Fruit fly (Drosophila melanogaster) whole organism, embryonic: ENCODE data around the gene Targ1.

Experiments used
- CG10462 ChIP-seq: fragments of 200-800 bp; sonication (Bioruptor generic); optimal IDR thresholded peaks from 2 replicates; lab custom pipeline; 2016; ENCODE audit warnings: missing biosample characterization, missing genetic modification characterization
- CG10543 ChIP-seq: fragments of 200-800 bp; sonication (Bioruptor generic); optimal IDR thresholded peaks from 3 replicates; lab custom pipeline; 2017; ENCODE audit warnings: missing biosample characterization, mild to moderate bottlenecking, missing genetic modification characterization, moderate library complexity
- CG10654 ChIP-seq: fragments of 200-800 bp; sonication (Bioruptor generic); optimal IDR thresholded peaks from 2 replicates; lab custom pipeline; 2016; ENCODE audit warnings: missing biosample characterization, missing genetic modification characterization
- CG11398 ChIP-seq: fragments of 200-800 bp; sonication (Bioruptor generic); optimal IDR thresholded peaks from 2 replicates; lab custom pipeline; 2016; ENCODE audit warnings: missing biosample characterization, missing genetic modification characterization
- CG12104 ChIP-seq: fragments of 200-800 bp; sonication (Bioruptor generic); optimal IDR thresholded peaks from 3 replicates; lab custom pipeline; 2016; ENCODE audit warnings: missing biosample characterization, missing genetic modification characterization
- CG1233 ChIP-seq: fragments of 200-800 bp; sonication (Bioruptor generic); optimal IDR thresholded peaks from 4 replicates; lab custom pipeline; 2018; ENCODE audit warnings: missing biosample characterization, mild to moderate bottlenecking, missing genetic modification characterization
- CG12769 ChIP-seq: fragments of 200-800 bp; sonication (Bioruptor generic); optimal IDR thresholded peaks from 2 replicates; lab custom pipeline; 2019; ENCODE audit warnings: missing biosample characterization, mild to moderate bottlenecking, missing genetic modification characterization, moderate library complexity
- CG13296 ChIP-seq: fragments of 200-800 bp; sonication (Bioruptor generic); optimal IDR thresholded peaks from 3 replicates; lab custom pipeline; 2018; ENCODE audit warnings: missing biosample characterization, mild to moderate bottlenecking, missing genetic modification characterization
- CG13894 ChIP-seq: fragments of 200-800 bp; sonication (Bioruptor generic); optimal IDR thresholded peaks from 3 replicates; lab custom pipeline; 2018; ENCODE audit warnings: missing biosample characterization, mild to moderate bottlenecking, missing genetic modification characterization, moderate library complexity
- CG14860 ChIP-seq: fragments of 200-800 bp; sonication (Bioruptor generic); IDR thresholded peaks from 3 replicates; pipeline ENCODE4 v1.3.6; 2022; ENCODE audit warnings: missing biosample characterization, missing genetic modification characterization; ENCODE audit not compliant: partially characterized antibody
- CG17328 ChIP-seq: fragments of 200-800 bp; sonication (Bioruptor generic); IDR thresholded peaks from 2 replicates; pipeline ENCODE4 v1.3.6; 2022; ENCODE audit warnings: missing biosample characterization, missing genetic modification characterization
- CG17361 ChIP-seq: fragments of 200-800 bp; sonication (Bioruptor generic); IDR thresholded peaks from 3 replicates; pipeline ENCODE4 v1.3.6; 2022; ENCODE audit warnings: missing biosample characterization, missing genetic modification characterization
- CG17385 ChIP-seq: fragments of 200-800 bp; sonication (Bioruptor generic); optimal IDR thresholded peaks from 3 replicates; lab custom pipeline; 2018; ENCODE audit warnings: missing biosample characterization, mild to moderate bottlenecking, missing genetic modification characterization
- CG18476 ChIP-seq: fragments of 200-800 bp; sonication (Bioruptor generic); optimal IDR thresholded peaks from 2 replicates; lab custom pipeline; 2016; ENCODE audit warnings: missing biosample characterization, mild to moderate bottlenecking, missing genetic modification characterization
- CG30403 ChIP-seq: fragments of 200-800 bp; sonication (Bioruptor generic); optimal IDR thresholded peaks from 3 replicates; lab custom pipeline; 2016; ENCODE audit warnings: missing biosample characterization, missing genetic modification characterization
- CG3838 ChIP-seq: fragments of 200-800 bp; sonication (Bioruptor generic); optimal IDR thresholded peaks from 3 replicates; lab custom pipeline; 2016; ENCODE audit warnings: missing biosample characterization, missing genetic modification characterization
- CG4282 ChIP-seq: fragments of 200-800 bp; sonication (Bioruptor generic); optimal IDR thresholded peaks from 2 replicates; lab custom pipeline; 2016; ENCODE audit warnings: missing biosample characterization, missing genetic modification characterization
- CG5245 ChIP-seq: fragments of 200-800 bp; sonication (Bioruptor generic); optimal IDR thresholded peaks from 3 replicates; lab custom pipeline; 2016; ENCODE audit warnings: missing biosample characterization, missing genetic modification characterization
- CG7928 ChIP-seq: fragments of 200-800 bp; sonication (Bioruptor generic); optimal IDR thresholded peaks from 2 replicates; lab custom pipeline; 2017; ENCODE audit warnings: missing biosample characterization, mild to moderate bottlenecking, missing genetic modification characterization
- D ChIP-seq, 2 experiments: fragments of 200-800 bp in 1 of 2; fragments of >200 bp in 1 of 2; sonication (Bioruptor generic) in 1 of 2; optimal IDR thresholded peaks; 2 replicates in 1 of 2; 3 replicates in 1 of 2; lab custom pipeline; 2017; ENCODE audit warnings: mild to moderate bottlenecking in 1 of 2, missing biosample characterization in 1 of 2, missing genetic modification characterization in 1 of 2, missing genetic modification reagents in 1 of 2
- Dip3 ChIP-seq: fragments of 200-800 bp; sonication (Bioruptor generic); optimal IDR thresholded peaks from 3 replicates; lab custom pipeline; 2016; ENCODE audit warnings: missing biosample characterization, missing genetic modification characterization
- Dll ChIP-seq: fragments of 200-800 bp; sonication (Bioruptor generic); IDR thresholded peaks from 4 replicates; pipeline ENCODE4 v1.3.6; 2022; ENCODE audit warnings: missing biosample characterization, missing genetic modification characterization; ENCODE audit not compliant: partially characterized antibody
- Hand ChIP-seq: fragments of 200-800 bp; sonication (Bioruptor generic); optimal IDR thresholded peaks from 2 replicates; lab custom pipeline; 2017; ENCODE audit warnings: mild to moderate bottlenecking, missing biosample characterization, missing genetic modification reagents, missing genetic modification characterization
- Jarid2 ChIP-seq: fragments of 200-800 bp; sonication (Bioruptor generic); optimal IDR thresholded peaks from 3 replicates; lab custom pipeline; 2017; ENCODE audit warnings: mild to moderate bottlenecking, missing biosample characterization, missing genetic modification reagents, missing genetic modification characterization
- Kr ChIP-seq: fragments of 200-800 bp; sonication (Bioruptor generic); optimal IDR thresholded peaks from 2 replicates; lab custom pipeline; 2017; ENCODE audit warnings: missing biosample characterization, mild to moderate bottlenecking, missing genetic modification characterization
- Mes4 ChIP-seq: fragments of 200-800 bp; sonication (Bioruptor generic); optimal IDR thresholded peaks from 2 replicates; lab custom pipeline; 2016; ENCODE audit warnings: missing biosample characterization, missing genetic modification characterization
- Nf-YB ChIP-seq: fragments of 200-800 bp; sonication (Bioruptor generic); optimal IDR thresholded peaks from 3 replicates; lab custom pipeline; 2019; ENCODE audit warnings: missing biosample characterization, mild to moderate bottlenecking, missing genetic modification characterization, moderate library complexity
- Opbp ChIP-seq: fragments of 200-800 bp; sonication (Bioruptor generic); IDR thresholded peaks from 3 replicates; pipeline ENCODE4 v1.3.6; 2022; ENCODE audit warnings: missing biosample characterization, missing genetic modification characterization; ENCODE audit not compliant: partially characterized antibody
- Six4 ChIP-seq: fragments of 200-800 bp; sonication (Bioruptor generic); optimal IDR thresholded peaks from 2 replicates; lab custom pipeline; 2016; ENCODE audit warnings: missing biosample characterization, missing genetic modification characterization
- Sox102F ChIP-seq: fragments of 200-800 bp; sonication (Bioruptor generic); optimal IDR thresholded peaks from 2 replicates; lab custom pipeline; 2018; ENCODE audit warnings: missing biosample characterization, mild to moderate bottlenecking, missing genetic modification characterization, moderate library complexity
- amos ChIP-seq: fragments of 200-800 bp; sonication (Bioruptor generic); IDR thresholded peaks from 2 replicates; pipeline ENCODE4 v1.3.6; 2022; ENCODE audit warnings: missing biosample characterization, missing genetic modification characterization; ENCODE audit not compliant: partially characterized antibody
- caup ChIP-seq: fragments of 200-800 bp; sonication (Bioruptor generic); optimal IDR thresholded peaks from 3 replicates; lab custom pipeline; 2017; ENCODE audit warnings: missing biosample characterization, mild to moderate bottlenecking, missing genetic modification characterization, moderate library complexity; ENCODE audit not compliant: severe bottlenecking
- chm ChIP-seq: fragments of 200-800 bp; sonication (Bioruptor generic); IDR thresholded peaks from 2 replicates; pipeline ENCODE4 v1.3.6; 2022; ENCODE audit warnings: missing biosample characterization, missing genetic modification characterization
- disco-r ChIP-seq: fragments of 200-800 bp; sonication (Bioruptor generic); optimal IDR thresholded peaks from 2 replicates; lab custom pipeline; 2016; ENCODE audit warnings: missing biosample characterization, missing genetic modification characterization
- dysf ChIP-seq: fragments of 200-800 bp; sonication (Bioruptor generic); IDR thresholded peaks from 3 replicates; pipeline ENCODE4 v1.3.6; 2022; ENCODE audit warnings: missing biosample characterization, missing genetic modification characterization
- gce ChIP-seq: fragments of 200-800 bp; sonication (Bioruptor generic); IDR thresholded peaks from 3 replicates; pipeline ENCODE4 v1.3.6; 2022; ENCODE audit warnings: missing biosample characterization, missing genetic modification characterization
- gt ChIP-seq: fragments of 200-800 bp; sonication (Bioruptor generic); IDR thresholded peaks from 2 replicates; pipeline ENCODE4 v1.3.6; 2022; ENCODE audit warnings: missing biosample characterization, missing genetic modification characterization
- ind ChIP-seq: fragments of 200-800 bp; sonication (Bioruptor generic); optimal IDR thresholded peaks from 3 replicates; lab custom pipeline; 2016; ENCODE audit warnings: missing biosample characterization, missing genetic modification characterization
- lov ChIP-seq, 2 experiments: fragments of 200-800 bp in 1 of 2; fragments of >200 bp in 1 of 2; sonication (Bioruptor generic) in 1 of 2; IDR thresholded peaks in 1 of 2; optimal IDR thresholded peaks in 1 of 2; 2 replicates in 1 of 2; 3 replicates in 1 of 2; pipeline versions ENCODE4 v1.3.6 to Lab custom; 2017 to 2022; ENCODE audit warnings: missing biosample characterization in 1 of 2, missing genetic modification characterization in 1 of 2
- mld ChIP-seq: fragments of 200-800 bp; sonication (Bioruptor generic); IDR thresholded peaks from 3 replicates; pipeline ENCODE4 v1.3.6; 2022; ENCODE audit warnings: missing biosample characterization, missing genetic modification characterization; ENCODE audit not compliant: partially characterized antibody
- nom ChIP-seq: fragments of 200-800 bp; sonication (Bioruptor generic); optimal IDR thresholded peaks from 2 replicates; lab custom pipeline; 2017; ENCODE audit warnings: missing biosample characterization, missing genetic modification characterization, mild to moderate bottlenecking, moderate library complexity, missing genetic modification reagents
- pita ChIP-seq: fragments of 200-800 bp; sonication (Bioruptor generic); optimal IDR thresholded peaks from 2 replicates; lab custom pipeline; 2017; ENCODE audit warnings: missing biosample characterization, mild to moderate bottlenecking, missing genetic modification characterization
- pros ChIP-seq: fragments of 200-800 bp; sonication (Bioruptor generic); optimal IDR thresholded peaks from 3 replicates; lab custom pipeline; 2019; ENCODE audit warnings: missing biosample characterization, mild to moderate bottlenecking, missing genetic modification characterization, moderate library complexity
- salm ChIP-seq: fragments of 200-800 bp; sonication (Bioruptor generic); optimal IDR thresholded peaks from 2 replicates; lab custom pipeline; 2018; ENCODE audit warnings: missing biosample characterization, mild to moderate bottlenecking, missing genetic modification characterization
- sim ChIP-seq: fragments of 200-800 bp; sonication (Bioruptor generic); IDR thresholded peaks from 2 replicates; pipeline ENCODE4 v1.3.6; 2022; ENCODE audit warnings: missing biosample characterization, missing genetic modification characterization
- vnd ChIP-seq: fragments of 200-800 bp; sonication (Bioruptor generic); IDR thresholded peaks from 3 replicates; pipeline ENCODE4 v1.3.6; 2022; ENCODE audit warnings: missing biosample characterization, missing genetic modification characterization; ENCODE audit not compliant: partially characterized antibody
- wor ChIP-seq: fragments of 200-800 bp; sonication (Bioruptor generic); IDR thresholded peaks from 2 replicates; pipeline ENCODE4 v1.3.6; 2022; ENCODE audit warnings: missing biosample characterization, missing genetic modification characterization
- yki ChIP-seq: fragments of >200 bp; optimal IDR thresholded peaks from 3 replicates; lab custom pipeline; 2018
- zen ChIP-seq: fragments of 200-800 bp; sonication (Bioruptor generic); optimal IDR thresholded peaks from 3 replicates; lab custom pipeline; 2018; ENCODE audit warnings: missing biosample characterization, mild to moderate bottlenecking, missing genetic modification characterization, moderate library complexity

Targ1 gene

dm6 chr3L:21176935-21177581, 25.6 kb downstream of the Targ1 start (continued):
- TF ChIP-seq Dip3 (GFP tag; lab: Kevin White, UChicago) = peak; percentile 57
- no peak for TF ChIP-seq lov (optimal IDR thresholded peaks at IDR 0.05; lab: Kevin White, UChicago)
- no peak for TF ChIP-seq lov (GFP tag; IDR thresholded peaks at IDR 0.05; lab: Robert Waterston, UW)
- TF ChIP-seq CG17328 (GFP tag; lab: Robert Waterston, UW) = 0 out of 2 replicates have a peak, but pooled peaks have one; percentile 25
- no peak for TF ChIP-seq CG4282
- peak; percentile 40 for TF ChIP-seq CG10654 (GFP tag; lab: Kevin White, UChicago)
- no peak for TF ChIP-seq nom (GFP tag; lab: Kevin White, UChicago)
- no peak for TF ChIP-seq yki (lab: Kevin White, UChicago)
- TF ChIP-seq CG17361 (GFP tag; lab: Robert Waterston, UW) = no peak
- no peak for TF ChIP-seq gce (GFP tag; lab: Robert Waterston, UW)
- no peak for TF ChIP-seq Hand (GFP tag; lab: Kevin White, UChicago)
- no peak for TF ChIP-seq pros (GFP tag; lab: Kevin White, UChicago)
- no peak for TF ChIP-seq CG17385 (GFP tag; lab: Kevin White, UChicago)
- no peak for TF ChIP-seq amos (GFP tag; lab: Robert Waterston, UW)
- peak; percentile 76 for TF ChIP-seq caup (GFP tag; lab: Kevin White, UChicago)
- TF ChIP-seq Sox102F = no peak
- TF ChIP-seq CG13894 (tag; lab: Kevin White, UChicago) = peak; percentile 47
- peak; percentile 20 for TF ChIP-seq Nf-YB (GFP tag; lab: Kevin White, UChicago)
- TF ChIP-seq wor = no peak
- TF ChIP-seq salm (tag; lab: Kevin White, UChicago) = no peak
- TF ChIP-seq CG10462 (GFP tag; lab: Kevin White, UChicago) = no peak
- no peak for TF ChIP-seq CG5245 (GFP tag; lab: Kevin White, UChicago)
- peak; percentile 85 for TF ChIP-seq dysf (GFP tag; lab: Robert Waterston, UW)
- TF ChIP-seq vnd = no peak
- TF ChIP-seq Dll (GFP tag; lab: Robert Waterston, UW) = no peak
- TF ChIP-seq CG12104 = peak; percentile 30
- peak; percentile 30 for TF ChIP-seq CG13296 (GFP tag; lab: Kevin White, UChicago)
- TF ChIP-seq CG18476 = peak; percentile 70
- no peak for TF ChIP-seq gt
- peak; percentile 10 for TF ChIP-seq zen (tag; lab: Kevin White, UChicago)
- no peak for TF ChIP-seq chm (GFP tag; lab: Robert Waterston, UW)
- TF ChIP-seq CG3838 (GFP tag; lab: Kevin White, UChicago) = no peak
- TF ChIP-seq Mes4 (GFP tag; lab: Kevin White, UChicago) = no peak
- TF ChIP-seq Opbp (GFP tag; lab: Robert Waterston, UW) = no peak
- TF ChIP-seq CG10543 = no peak
- no peak for TF ChIP-seq Six4 (GFP tag; lab: Kevin White, UChicago)
- TF ChIP-seq CG11398 (GFP tag; lab: Kevin White, UChicago) = no peak
- TF ChIP-seq CG7928 (GFP tag; lab: Kevin White, UChicago) = peak; percentile 40
- peak; percentile 29 for TF ChIP-seq CG1233 (GFP tag; lab: Kevin White, UChicago)
- TF ChIP-seq Jarid2 = peak; percentile 16
- TF ChIP-seq sim = no peak
- no peak for TF ChIP-seq D (optimal IDR thresholded peaks at IDR 0.05; lab: Kevin White, UChicago)
- TF ChIP-seq D (GFP tag; optimal IDR thresholded peaks at IDR 0.05; lab: Kevin White, UChicago) = no peak
- no peak for TF ChIP-seq pita
- TF ChIP-seq CG30403 (GFP tag; lab: Kevin White, UChicago) = peak; percentile 75
- peak; percentile 59 for TF ChIP-seq ind
- TF ChIP-seq disco-r = no peak
- TF ChIP-seq mld (GFP tag; lab: Robert Waterston, UW) = no peak
- TF ChIP-seq Kr (GFP tag; lab: Kevin White, UChicago) = no peak
- TF ChIP-seq CG12769 (tag; lab: Kevin White, UChicago) = no peak
- TF ChIP-seq CG14860 (GFP tag; lab: Robert Waterston, UW) = no peak
